Worm (Caenorhabditis elegans): Measurements from ENCODE around the gene F10E9.7.

F10E9.7 gene

DNA sequence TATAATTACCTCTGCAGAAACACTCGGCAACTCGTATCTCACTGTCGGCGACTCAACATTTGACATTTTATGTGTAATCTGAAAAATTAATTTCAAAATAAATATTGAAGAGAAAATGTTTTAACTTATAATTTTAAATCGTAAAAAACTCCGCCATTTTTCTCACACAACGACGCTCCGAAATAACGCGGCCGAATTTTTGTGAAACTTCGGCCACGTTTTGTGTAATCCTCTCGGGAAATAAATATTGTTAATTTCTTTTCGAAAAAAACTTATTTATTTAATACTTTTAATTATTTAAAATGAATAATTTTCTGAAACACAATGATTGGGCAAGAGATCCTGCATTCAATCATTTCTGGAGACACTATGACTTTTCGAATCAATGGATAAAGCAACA lies at the start of gene F10E9.7, which contains the start of gene F10E9.5 (continued):
- TF ChIP-seq dve-1 (tag; optimal IDR thresholded peaks at IDR 0.05) (no peak), K02D7.2 (tag; optimal IDR thresholded peaks at IDR 0.05) (no peak), ceh-14 (tag; optimal IDR thresholded peaks at IDR 0.05) (peak; percentile 28), fkh-6 (tag; optimal IDR thresholded peaks at IDR 0.05) (no peak), hlh-6 (tag; optimal IDR thresholded peaks at IDR 0.05) (no peak), ttx-3 (tag; optimal IDR thresholded peaks at IDR 0.05) (peak; percentile 52), ceh-34 (tag; optimal IDR thresholded peaks at IDR 0.05) (peak; percentile 49), lin-11 (tag; optimal IDR thresholded peaks at IDR 0.05) (no peak), Y22D7AL.16 (tag; optimal IDR thresholded peaks at IDR 0.05) (no peak), nhr-11 (tag; optimal IDR thresholded peaks at IDR 0.05) (no peak), zip-5 (tag; optimal IDR thresholded peaks at IDR 0.05) (peak; percentile 84), ahr-1 (tag; optimal IDR thresholded peaks at IDR 0.05) (peak; percentile 45), hlh-15 (tag; optimal IDR thresholded peaks at IDR 0.05) (no peak), lim-6 (tag; optimal IDR thresholded peaks at IDR 0.05) (no peak), dmd-4 (tag; optimal IDR thresholded peaks at IDR 0.05; ENCODE audit: borderline replicate concordance) (no peak), pha-4 (tag; optimal IDR thresholded peaks at IDR 0.05) (no peak)

DNA sequence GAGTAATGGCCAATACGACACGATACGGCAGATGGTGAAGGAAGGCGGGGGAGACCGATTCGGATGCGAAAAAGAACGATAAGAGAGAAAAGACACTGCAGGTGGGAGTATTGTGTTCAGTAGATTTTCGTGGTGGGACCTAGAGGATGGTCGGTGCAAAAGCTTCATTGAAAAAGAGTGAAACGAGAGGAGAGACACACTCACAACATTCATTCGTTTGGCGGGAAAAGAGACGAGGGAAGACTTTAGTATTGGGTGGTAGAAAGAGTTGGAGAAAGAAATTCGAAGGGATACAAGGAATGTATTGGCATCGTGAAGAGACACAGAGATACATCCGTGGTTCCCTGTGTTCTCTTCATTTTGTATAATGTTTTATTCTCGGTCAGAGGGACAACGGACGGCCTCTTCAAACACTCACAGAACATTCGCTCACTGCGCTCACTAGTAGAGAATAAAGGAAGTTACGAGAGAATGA lies 49.2 kb upstream of the F10E9.7 start:
- no peak for TF ChIP-seq ceh-48 (tag; optimal IDR thresholded peaks at IDR 0.05)
- TF ChIP-seq ahr-1 (tag; optimal IDR thresholded peaks at IDR 0.05) = no peak
- TF ChIP-seq pros-1 (tag; optimal IDR thresholded peaks at IDR 0.05) = peak; percentile 40
- TF ChIP-seq ets-4 (tag; optimal IDR thresholded peaks at IDR 0.05) = no peak
- peak; percentile 55 for TF ChIP-seq eyg-1 (tag; optimal IDR thresholded peaks at IDR 0.05)
- no peak for TF ChIP-seq nhr-232 (tag; optimal IDR thresholded peaks at IDR 0.05)
- no peak for TF ChIP-seq fkh-10 (GFP tag; optimal IDR thresholded peaks at IDR 0.05)
- TF ChIP-seq ceh-31 (tag; optimal IDR thresholded peaks at IDR 0.05) = peak; percentile 85
- TF ChIP-seq rnt-1 (tag; optimal IDR thresholded peaks at IDR 0.05) = no peak
- no peak for TF ChIP-seq T23F11.4 (GFP tag; optimal IDR thresholded peaks at IDR 0.05)
- TF ChIP-seq hlh-13 (GFP tag; optimal IDR thresholded peaks at IDR 0.05) = no peak
- TF ChIP-seq hlh-6 (tag; optimal IDR thresholded peaks at IDR 0.05) = peak; percentile 25
- no peak for TF ChIP-seq elt-4 (tag; optimal IDR thresholded peaks at IDR 0.05)
- TF ChIP-seq ama-1 (optimal IDR thresholded peaks at IDR 0.05) = no peak
- TF ChIP-seq hlh-15 (tag; optimal IDR thresholded peaks at IDR 0.05) = no peak
- TF ChIP-seq nhr-11 (tag; optimal IDR thresholded peaks at IDR 0.05) = no peak
- no peak for TF ChIP-seq hlh-8 (tag; optimal IDR thresholded peaks at IDR 0.05)
- TF ChIP-seq ceh-18 (tag; optimal IDR thresholded peaks at IDR 0.05) = peak; percentile 81
- peak; percentile 26 for TF ChIP-seq ref-2 (tag; optimal IDR thresholded peaks at IDR 0.05)
- TF ChIP-seq ceh-14 (tag; optimal IDR thresholded peaks at IDR 0.05) = peak; percentile 37
- no peak for TF ChIP-seq unc-3 (GFP tag; conservative IDR thresholded peaks at IDR 0.05)
- TF ChIP-seq unc-3 (tag; optimal IDR thresholded peaks at IDR 0.05) = no peak
- TF ChIP-seq fkh-6 (tag; optimal IDR thresholded peaks at IDR 0.05) = no peak
- no peak for TF ChIP-seq npax-4 (tag; optimal IDR thresholded peaks at IDR 0.05)
- TF ChIP-seq pha-2 (tag; optimal IDR thresholded peaks at IDR 0.05) = no peak
- peak; percentile 7 for TF ChIP-seq sdc-2 (tag; optimal IDR thresholded peaks at IDR 0.05)
- TF ChIP-seq hlh-30 (tag; optimal IDR thresholded peaks at IDR 0.05; ENCODE audit: insufficient read depth) = peak; percentile 10
- TF ChIP-seq ceh-2 (tag; optimal IDR thresholded peaks at IDR 0.05) = peak; percentile 39
- TF ChIP-seq ceh-24 (tag; optimal IDR thresholded peaks at IDR 0.05) = no peak
- no peak for TF ChIP-seq ceh-6 (GFP tag; optimal IDR thresholded peaks at IDR 0.05)
- TF ChIP-seq ceh-30 (tag; optimal IDR thresholded peaks at IDR 0.05) = no peak
- TF ChIP-seq odd-2 (tag; optimal IDR thresholded peaks at IDR 0.05) = no peak
- peak; percentile 12 for TF ChIP-seq che-1 (tag; optimal IDR thresholded peaks at IDR 0.05)
- TF ChIP-seq ceh-34 (tag; optimal IDR thresholded peaks at IDR 0.05) = peak; percentile 70
- peak; percentile 14 for TF ChIP-seq elt-2 (tag; optimal IDR thresholded peaks at IDR 0.05)
- no peak for TF ChIP-seq fax-1 (tag; optimal IDR thresholded peaks at IDR 0.05)
- TF ChIP-seq pqm-1 (tag; optimal IDR thresholded peaks at IDR 0.05) = no peak
- TF ChIP-seq ztf-16 (tag; optimal IDR thresholded peaks at IDR 0.05) = no peak
- no peak for TF ChIP-seq lim-6 (tag; optimal IDR thresholded peaks at IDR 0.05)
- TF ChIP-seq nfya-1 (tag; optimal IDR thresholded peaks at IDR 0.05) = peak; percentile 87
- TF ChIP-seq ceh-9 (tag; optimal IDR thresholded peaks at IDR 0.05) = no peak
- TF ChIP-seq tbx-2 (tag; optimal IDR thresholded peaks at IDR 0.05) = peak; percentile 60
- TF ChIP-seq sox-4 (tag; optimal IDR thresholded peaks at IDR 0.05) = no peak
- TF ChIP-seq ceh-22 (tag; optimal IDR thresholded peaks at IDR 0.05) = no peak
